Worm (Caenorhabditis elegans) whole organism, early embryonic: ENCODE results near the gene C18D4.3.

Experiments
- B0310.2 ChIP-seq: sonication (generic microtip); optimal IDR thresholded peaks from 2 replicates; lab custom pipeline; 2016; ENCODE audit warnings: mild to moderate bottlenecking, missing genetic modification characterization, missing compliant biosample characterization
- F13C5.2 ChIP-seq: sonication (generic microtip); optimal IDR thresholded peaks from 2 replicates; lab custom pipeline; 2017; ENCODE audit warnings: mild to moderate bottlenecking, missing genetic modification characterization, inconsistent platforms, missing compliant biosample characterization
- aly-1 ChIP-seq: sonication (generic microtip); optimal IDR thresholded peaks from 2 replicates; lab custom pipeline; 2016; ENCODE audit warnings: missing genetic modification characterization, missing compliant biosample characterization
- ama-1 ChIP-seq: fragments of 150-350 bp; optimal IDR thresholded peaks from 2 replicates; lab custom pipeline; 2014
- ceh-13 ChIP-seq: fragments of 200-800 bp; sonication (Bioruptor generic); optimal IDR thresholded peaks from 2 replicates; lab custom pipeline; 2018; ENCODE audit warnings: mild to moderate bottlenecking, missing genetic modification characterization, missing compliant biosample characterization
- ceh-36 ChIP-seq: sonication (generic microtip); optimal IDR thresholded peaks from 2 replicates; lab custom pipeline; 2016; ENCODE audit warnings: missing genetic modification characterization, inconsistent platforms, missing compliant biosample characterization
- ets-7 ChIP-seq: sonication (generic microtip); optimal IDR thresholded peaks from 2 replicates; lab custom pipeline; 2016; ENCODE audit warnings: missing genotype, missing genetic modification characterization, missing compliant biosample characterization
- flt-1 ChIP-seq: fragments of 200-800 bp; sonication (Bioruptor generic); IDR thresholded peaks from 2 replicates; pipeline ENCODE4 v1.3.6; 2022; ENCODE audit warnings: missing genetic modification characterization, missing compliant biosample characterization
- hmbx-1 ChIP-seq: sonication (generic microtip); optimal IDR thresholded peaks from 2 replicates; lab custom pipeline; 2016; ENCODE audit warnings: mild to moderate bottlenecking, missing genetic modification characterization, missing compliant biosample characterization
- hmg-4 ChIP-seq: fragments of 200-800 bp; sonication (Bioruptor generic); optimal IDR thresholded peaks from 2 replicates; lab custom pipeline; 2018; ENCODE audit warnings: mild to moderate bottlenecking, missing genetic modification characterization, missing compliant biosample characterization
- hnd-1 ChIP-seq: sonication (generic microtip); optimal IDR thresholded peaks from 2 replicates; lab custom pipeline; 2016; ENCODE audit warnings: missing genetic modification characterization, missing compliant biosample characterization
- pes-1 ChIP-seq: fragments of 200-800 bp; sonication (Bioruptor generic); IDR thresholded peaks from 2 replicates; pipeline ENCODE4 v1.3.6; 2022; ENCODE audit warnings: missing genetic modification reagents, missing genetic modification characterization, missing compliant biosample characterization
- scrt-1 ChIP-seq: fragments of 200-800 bp; sonication (Bioruptor generic); IDR thresholded peaks from 2 replicates; pipeline ENCODE4 v1.3.6; 2022; ENCODE audit warnings: missing genetic modification characterization, missing compliant biosample characterization
- sea-1 ChIP-seq: fragments of 200-800 bp; sonication (Bioruptor generic); conservative IDR thresholded peaks from 2 replicates; pipeline ENCODE4 v1.3.6; 2022; ENCODE audit warnings: missing genetic modification characterization, missing compliant biosample characterization
- tbx-11 ChIP-seq: fragments of 200-800 bp; sonication (Bioruptor generic); IDR thresholded peaks from 2 replicates; pipeline ENCODE4 v1.3.6; 2022; ENCODE audit warnings: missing genetic modification characterization, missing compliant biosample characterization
- tbx-37 ChIP-seq: fragments of 200-800 bp; sonication (Bioruptor generic); conservative IDR thresholded peaks from 2 replicates; pipeline ENCODE4 v1.3.6; 2022; ENCODE audit warnings: missing genetic modification reagents, missing genetic modification characterization, missing compliant biosample characterization
- tra-4 ChIP-seq: sonication (generic microtip); optimal IDR thresholded peaks from 2 replicates; lab custom pipeline; 2017; ENCODE audit warnings: missing genetic modification characterization, missing compliant biosample characterization

C18D4.3 gene

ce11 chrV:17551396-17551795 is 18.8 kb upstream of the C18D4.3 start:
- no peak for TF ChIP-seq tra-4 (tag; lab: Kevin White, UChicago)
- no peak for TF ChIP-seq ets-7 (tag; lab: Kevin White, UChicago)
- TF ChIP-seq B0310.2 (tag; lab: Kevin White, UChicago) = no peak
- no peak for TF ChIP-seq sea-1 (GFP tag; lab: Robert Waterston, UW)
- no peak for TF ChIP-seq hnd-1

ce11 chrV:17549362-17549761 is 16.8 kb upstream of the C18D4.3 start, which contains the start of gene fbxa-176:
TSS of gene fbxa-176 (plus strand) at chrV:17549675.
- TF ChIP-seq ceh-13 (GFP tag; lab: Kevin White, UChicago) (no peak), pes-1 (no peak), F13C5.2 (tag; lab: Kevin White, UChicago) (no peak), flt-1 (GFP tag; lab: Robert Waterston, UW) (no peak), tbx-37 (GFP tag; lab: Robert Waterston, UW) (no peak), sea-1 (GFP tag; lab: Robert Waterston, UW) (no peak), tra-4 (tag; lab: Kevin White, UChicago) (no peak), aly-1 (tag; lab: Kevin White, UChicago) (no peak), scrt-1 (GFP tag; lab: Robert Waterston, UW) (no peak), ets-7 (tag; lab: Kevin White, UChicago) (no peak)

- no peak for TF ChIP-seq ceh-13 (GFP tag; lab: Kevin White, UChicago)
- TF ChIP-seq ceh-36 (tag; lab: Kevin White, UChicago) = no peak
- no peak for TF ChIP-seq ama-1 (lab: Kevin White, UChicago)
- TF ChIP-seq F13C5.2 (tag; lab: Kevin White, UChicago) = no peak
- TF ChIP-seq ets-7 (tag; lab: Kevin White, UChicago) = no peak
- TF ChIP-seq hmbx-1 = no peak
- TF ChIP-seq hnd-1 = no peak
- TF ChIP-seq scrt-1 (GFP tag; lab: Robert Waterston, UW) = no peak
- no peak for TF ChIP-seq aly-1 (tag; lab: Kevin White, UChicago)
- TF ChIP-seq B0310.2 (tag; lab: Kevin White, UChicago) = no peak
- TF ChIP-seq tbx-37 (GFP tag; lab: Robert Waterston, UW) = no peak
- TF ChIP-seq sea-1 (GFP tag; lab: Robert Waterston, UW) = no peak
- TF ChIP-seq pes-1 = no peak
- no peak for TF ChIP-seq tbx-11 (GFP tag; lab: Robert Waterston, UW)
These were observed 16.0 kb upstream of the C18D4.3 start for ce11 chrV:17548635-17549034.

ce11 chrV:17546931-17547330 is 14.3 kb upstream of the C18D4.3 start:
- TF ChIP-seq hnd-1 (no peak), tbx-11 (GFP tag; lab: Robert Waterston, UW) (no peak), F13C5.2 (tag; lab: Kevin White, UChicago) (no peak), ceh-13 (GFP tag; lab: Kevin White, UChicago) (no peak), flt-1 (GFP tag; lab: Robert Waterston, UW) (no peak), pes-1 (no peak), B0310.2 (tag; lab: Kevin White, UChicago) (no peak), hmg-4 (GFP tag; lab: Kevin White, UChicago) (no peak)

ce11 chrV:17542304-17542703 is 9.7 kb upstream of the C18D4.3 start:
- TF ChIP-seq tbx-11 (GFP tag; lab: Robert Waterston, UW) = 0 out of 2 replicates have a peak, but pooled peaks have one; percentile 31
- no peak for TF ChIP-seq B0310.2 (tag; lab: Kevin White, UChicago)
- TF ChIP-seq ceh-36 (tag; lab: Kevin White, UChicago) = no peak
- TF ChIP-seq pes-1 = peak; percentile 58; the same call in 1 of the 2 replicates

- no peak for TF ChIP-seq F13C5.2 (tag; lab: Kevin White, UChicago)
- no peak for TF ChIP-seq aly-1 (tag; lab: Kevin White, UChicago)
- no peak for TF ChIP-seq flt-1 (GFP tag; lab: Robert Waterston, UW)
- no peak for TF ChIP-seq hnd-1
- TF ChIP-seq hmg-4 (GFP tag; lab: Kevin White, UChicago) = no peak
- no peak for TF ChIP-seq tbx-11 (GFP tag; lab: Robert Waterston, UW)
- TF ChIP-seq scrt-1 (GFP tag; lab: Robert Waterston, UW) = no peak
- TF ChIP-seq ceh-36 (tag; lab: Kevin White, UChicago) = no peak
- TF ChIP-seq tbx-37 (GFP tag; lab: Robert Waterston, UW) = no peak
- TF ChIP-seq B0310.2 (tag; lab: Kevin White, UChicago) = no peak
- no peak for TF ChIP-seq hmbx-1
- TF ChIP-seq ceh-13 (GFP tag; lab: Kevin White, UChicago) = no peak
- TF ChIP-seq pes-1 = no peak
- no peak for TF ChIP-seq sea-1 (GFP tag; lab: Robert Waterston, UW)
- TF ChIP-seq ets-7 (tag; lab: Kevin White, UChicago) = no peak
- TF ChIP-seq tra-4 (tag; lab: Kevin White, UChicago) = no peak
These were observed 7.7 kb upstream of the C18D4.3 start, which contains the start of gene srz-25 for ce11 chrV:17540295-17540694. TSS of gene srz-25 (plus strand) at chrV:17540595.

ce11 chrV:17539289-17539688 is 6.7 kb upstream of the C18D4.3 start:
- TF ChIP-seq F13C5.2 (tag; lab: Kevin White, UChicago) (no peak), aly-1 (tag; lab: Kevin White, UChicago) (no peak), tbx-11 (GFP tag; lab: Robert Waterston, UW) (no peak), flt-1 (GFP tag; lab: Robert Waterston, UW) (no peak), ama-1 (lab: Kevin White, UChicago) (no peak), ets-7 (tag; lab: Kevin White, UChicago) (no peak), sea-1 (GFP tag; lab: Robert Waterston, UW) (no peak), hnd-1 (no peak), hmbx-1 (no peak), ceh-36 (tag; lab: Kevin White, UChicago) (no peak), ceh-13 (GFP tag; lab: Kevin White, UChicago) (no peak), hmg-4 (GFP tag; lab: Kevin White, UChicago) (no peak), tbx-37 (GFP tag; lab: Robert Waterston, UW) (no peak), pes-1 (no peak), B0310.2 (tag; lab: Kevin White, UChicago) (no peak), tra-4 (tag; lab: Kevin White, UChicago) (no peak), scrt-1 (GFP tag; lab: Robert Waterston, UW) (no peak)
